Fruit fly (Drosophila melanogaster) Kc167 (cell line): ENCODE measurements around the gene IM33.

ENCODE experiments used
- Sin3A ChIP-seq: fragments of >200 bp; optimal IDR thresholded peaks from 2 replicates; lab custom pipeline; 2018; ENCODE audit warnings: missing external identifiers
- ttk ChIP-seq: sonication (Bioruptor generic); optimal IDR thresholded peaks from 2 replicates; lab custom pipeline; 2017; ENCODE audit warnings: missing external identifiers

dm6 chr2L:3701526-3701925, 5.1 kb upstream of the IM33 start, which contains the start of gene CG43145:
- TF ChIP-seq ttk: no peak
- no peak for TF ChIP-seq Sin3A (lab: Kevin White, UChicago)
